Fruit fly (Drosophila melanogaster) whole organism, embryonic: ENCODE data around the gene Sfp38D.

ENCODE experiments used
- Atf-2 ChIP-seq: fragments of 200-800 bp; sonication (Bioruptor generic); optimal IDR thresholded peaks from 2 replicates; lab custom pipeline; 2016; ENCODE audit warnings: missing biosample characterization, missing genetic modification characterization
- Awh ChIP-seq: fragments of 200-800 bp; sonication (Bioruptor generic); IDR thresholded peaks from 2 replicates; pipeline ENCODE4, ENCODE4 v1.3.6; 2022; ENCODE audit warnings: missing biosample characterization, missing genetic modification characterization
- B-H1 ChIP-seq: fragments of 200-800 bp; sonication (Bioruptor generic); IDR thresholded peaks from 3 replicates; pipeline ENCODE4 v1.3.6; 2022; ENCODE audit warnings: missing biosample characterization, missing genetic modification characterization
- B-H2 ChIP-seq: fragments of 200-800 bp; sonication (Bioruptor generic); optimal IDR thresholded peaks from 2 replicates; lab custom pipeline; 2018; ENCODE audit warnings: missing biosample characterization, mild to moderate bottlenecking, missing genetic modification characterization
- CG10366 ChIP-seq: fragments of 200-800 bp; sonication (Bioruptor generic); IDR thresholded peaks from 2 replicates; pipeline ENCODE4 v1.3.6; 2022; ENCODE audit warnings: missing biosample characterization, missing genetic modification characterization
- CG10959 ChIP-seq: fragments of 200-800 bp; sonication (Bioruptor generic); IDR thresholded peaks from 2 replicates; pipeline ENCODE4 v1.3.6; 2022; ENCODE audit warnings: missing biosample characterization, missing genetic modification characterization
- CG1233 ChIP-seq: fragments of 200-800 bp; sonication (Bioruptor generic); optimal IDR thresholded peaks from 4 replicates; lab custom pipeline; 2018; ENCODE audit warnings: missing biosample characterization, mild to moderate bottlenecking, missing genetic modification characterization
- CG14441 ChIP-seq: fragments of 200-800 bp; sonication (Bioruptor generic); IDR thresholded peaks from 2 replicates; pipeline ENCODE4 v1.3.6; 2022; ENCODE audit warnings: missing biosample characterization, missing genetic modification characterization
- CG14710 ChIP-seq: fragments of 200-800 bp; sonication (Bioruptor generic); optimal IDR thresholded peaks from 3 replicates; lab custom pipeline; 2019; ENCODE audit warnings: missing biosample characterization, mild to moderate bottlenecking, missing genetic modification characterization, moderate library complexity
- CG17359 ChIP-seq: fragments of 200-800 bp; sonication (Bioruptor generic); optimal IDR thresholded peaks from 3 replicates; lab custom pipeline; 2018; ENCODE audit warnings: missing biosample characterization, mild to moderate bottlenecking, missing genetic modification characterization, moderate library complexity
- CG17912 ChIP-seq: fragments of 200-800 bp; sonication (Bioruptor generic); optimal IDR thresholded peaks from 2 replicates; lab custom pipeline; 2018; ENCODE audit warnings: missing biosample characterization, mild to moderate bottlenecking, missing genetic modification characterization
- CG2199 ChIP-seq: fragments of 200-800 bp; sonication (Bioruptor generic); IDR thresholded peaks from 3 replicates; pipeline ENCODE4 v1.3.6; 2022; ENCODE audit warnings: missing biosample characterization, missing genetic modification characterization
- CG30020 ChIP-seq: fragments of 200-800 bp; optimal IDR thresholded peaks from 2 replicates; lab custom pipeline; 2019; ENCODE audit warnings: missing biosample characterization, mild to moderate bottlenecking, missing genetic modification characterization, moderate library complexity
- CG31224 ChIP-seq: fragments of 200-800 bp; sonication (Bioruptor generic); IDR thresholded peaks from 2 replicates; pipeline ENCODE4 v1.3.6; 2022; ENCODE audit warnings: missing biosample characterization, missing genetic modification characterization
- CG31388 ChIP-seq: fragments of 200-800 bp; sonication (Bioruptor generic); optimal IDR thresholded peaks from 2 replicates; lab custom pipeline; 2016; ENCODE audit warnings: missing biosample characterization, missing genetic modification characterization
- CG42726 ChIP-seq: fragments of 200-800 bp; sonication (Bioruptor generic); IDR thresholded peaks from 2 replicates; pipeline ENCODE4 v1.3.6; 2022; ENCODE audit warnings: missing biosample characterization, missing genetic modification characterization; ENCODE audit not compliant: partially characterized antibody
- CG4282 ChIP-seq: fragments of 200-800 bp; sonication (Bioruptor generic); optimal IDR thresholded peaks from 2 replicates; lab custom pipeline; 2016; ENCODE audit warnings: missing biosample characterization, missing genetic modification characterization
- CG5245 ChIP-seq: fragments of 200-800 bp; sonication (Bioruptor generic); optimal IDR thresholded peaks from 3 replicates; lab custom pipeline; 2016; ENCODE audit warnings: missing biosample characterization, missing genetic modification characterization
- CG7786 ChIP-seq: fragments of 200-800 bp; sonication (Bioruptor generic); optimal IDR thresholded peaks from 2 replicates; lab custom pipeline; 2016; ENCODE audit warnings: missing biosample characterization, missing genetic modification characterization
- CG8924 ChIP-seq: fragments of 200-800 bp; optimal IDR thresholded peaks from 3 replicates; lab custom pipeline; 2019; ENCODE audit warnings: missing biosample characterization, mild to moderate bottlenecking, missing genetic modification characterization, moderate library complexity
- Camta ChIP-seq: fragments of 200-800 bp; sonication (Bioruptor generic); optimal IDR thresholded peaks from 2 replicates; lab custom pipeline; 2016; ENCODE audit warnings: missing biosample characterization, missing genetic modification characterization
- Doc2 ChIP-seq: fragments of 200-800 bp; sonication (Bioruptor generic); IDR thresholded peaks from 2 replicates; pipeline ENCODE4 v1.3.6; 2022; ENCODE audit warnings: missing biosample characterization, missing genetic modification characterization
- Ets65A ChIP-seq: fragments of 200-800 bp; sonication (Bioruptor generic); peaks from one replicate; lab custom pipeline; 2016; ENCODE audit warnings: missing biosample characterization, missing genetic modification characterization
- Ets97D ChIP-seq: fragments of 200-800 bp; sonication (Bioruptor generic); optimal IDR thresholded peaks from 3 replicates; lab custom pipeline; 2016; ENCODE audit warnings: missing biosample characterization, missing genetic modification characterization
- Gsc ChIP-seq: fragments of 200-800 bp; sonication (Bioruptor generic); IDR thresholded peaks from 2 replicates; pipeline ENCODE4 v1.3.6; 2022; ENCODE audit warnings: missing biosample characterization, missing genetic modification characterization
- MBD-R2 ChIP-seq: fragments of 200-800 bp; sonication (Bioruptor generic); IDR thresholded peaks from 2 replicates; pipeline ENCODE4 v1.3.6; 2022; ENCODE audit warnings: missing biosample characterization, missing genetic modification characterization
- Mrtf ChIP-seq: fragments of 200-800 bp; sonication (Bioruptor generic); IDR thresholded peaks from 3 replicates; pipeline ENCODE4 v1.3.6; 2022; ENCODE audit warnings: missing biosample characterization, missing genetic modification characterization
- NK7.1 ChIP-seq: fragments of 200-800 bp; sonication (Bioruptor generic); optimal IDR thresholded peaks from 3 replicates; lab custom pipeline; 2016; ENCODE audit warnings: missing biosample characterization, missing genetic modification characterization
- Usf ChIP-seq: fragments of 200-800 bp; sonication (Bioruptor generic); optimal IDR thresholded peaks from 2 replicates; lab custom pipeline; 2017; ENCODE audit warnings: missing genotype, missing biosample characterization, missing genetic modification characterization
- Xbp1 ChIP-seq: fragments of 200-800 bp; sonication (Bioruptor generic); optimal IDR thresholded peaks from 3 replicates; lab custom pipeline; 2016; ENCODE audit warnings: missing biosample characterization, mild to moderate bottlenecking, missing genetic modification characterization
- abd-A ChIP-seq: fragments of 200-800 bp; sonication (Bioruptor generic); optimal IDR thresholded peaks from 3 replicates; lab custom pipeline; 2019; ENCODE audit warnings: missing biosample characterization, mild to moderate bottlenecking, missing genetic modification characterization, moderate library complexity
- ash1 ChIP-seq: fragments of 200-800 bp; sonication (Bioruptor generic); optimal IDR thresholded peaks from 2 replicates; lab custom pipeline; 2018; ENCODE audit warnings: missing biosample characterization, mild to moderate bottlenecking, missing genetic modification characterization
- br ChIP-seq: fragments of >200 bp; optimal IDR thresholded peaks from 2 replicates; lab custom pipeline; 2017
- cg ChIP-seq: fragments of 200-800 bp; sonication (Bioruptor generic); optimal IDR thresholded peaks from 3 replicates; lab custom pipeline; 2019; ENCODE audit warnings: missing biosample characterization, mild to moderate bottlenecking, missing genetic modification characterization, moderate library complexity
- chm ChIP-seq: fragments of 200-800 bp; sonication (Bioruptor generic); IDR thresholded peaks from 2 replicates; pipeline ENCODE4 v1.3.6; 2022; ENCODE audit warnings: missing biosample characterization, missing genetic modification characterization
- dmrt11E ChIP-seq: fragments of 200-800 bp; sonication (Bioruptor generic); optimal IDR thresholded peaks from 3 replicates; lab custom pipeline; 2018; ENCODE audit warnings: missing biosample characterization, mild to moderate bottlenecking, missing genetic modification characterization, moderate library complexity
- dysf ChIP-seq: fragments of 200-800 bp; sonication (Bioruptor generic); IDR thresholded peaks from 3 replicates; pipeline ENCODE4 v1.3.6; 2022; ENCODE audit warnings: missing biosample characterization, missing genetic modification characterization
- gcm2 ChIP-seq: fragments of 200-800 bp; sonication (Bioruptor generic); optimal IDR thresholded peaks from 2 replicates; lab custom pipeline; 2016; ENCODE audit warnings: missing biosample characterization, missing genetic modification characterization
- grau ChIP-seq: fragments of 200-800 bp; optimal IDR thresholded peaks from 3 replicates; lab custom pipeline; 2019; ENCODE audit warnings: missing biosample characterization, mild to moderate bottlenecking, missing genetic modification characterization, moderate library complexity
- gt ChIP-seq: fragments of 200-800 bp; sonication (Bioruptor generic); IDR thresholded peaks from 2 replicates; pipeline ENCODE4 v1.3.6; 2022; ENCODE audit warnings: missing biosample characterization, missing genetic modification characterization
- jing ChIP-seq: fragments of 200-800 bp; sonication (Bioruptor generic); optimal IDR thresholded peaks from 2 replicates; lab custom pipeline; 2018; ENCODE audit warnings: missing biosample characterization, mild to moderate bottlenecking, missing genetic modification characterization
- nerfin-1 ChIP-seq: fragments of 200-800 bp; sonication (Bioruptor generic); optimal IDR thresholded peaks from 3 replicates; lab custom pipeline; 2019; ENCODE audit warnings: missing biosample characterization, mild to moderate bottlenecking, missing genetic modification characterization, moderate library complexity
- onecut ChIP-seq: fragments of 200-800 bp; sonication (Bioruptor generic); IDR thresholded peaks from 2 replicates; pipeline ENCODE4 v1.3.6; 2022; ENCODE audit warnings: missing biosample characterization, missing genetic modification characterization
- p53 ChIP-seq: fragments of 200-800 bp; sonication (Bioruptor generic); optimal IDR thresholded peaks from 2 replicates; lab custom pipeline; 2016; ENCODE audit warnings: missing biosample characterization, missing genetic modification characterization
- pb ChIP-seq: fragments of 200-800 bp; sonication (Bioruptor generic); optimal IDR thresholded peaks from 3 replicates; lab custom pipeline; 2016; ENCODE audit warnings: missing biosample characterization, missing genetic modification characterization
- peb ChIP-seq: fragments of 200-800 bp; sonication (Bioruptor generic); IDR thresholded peaks from 2 replicates; pipeline ENCODE4 v1.3.6; 2022; ENCODE audit warnings: missing biosample characterization, missing genetic modification characterization
- seq ChIP-seq: fragments of 200-800 bp; sonication (Bioruptor generic); IDR thresholded peaks from 2 replicates; pipeline ENCODE4 v1.3.6; 2022; ENCODE audit warnings: missing biosample characterization, missing genetic modification characterization
- shn ChIP-seq: fragments of 200-800 bp; sonication (Bioruptor generic); optimal IDR thresholded peaks from 3 replicates; lab custom pipeline; 2016; ENCODE audit warnings: missing biosample characterization, missing genetic modification characterization
- slbo ChIP-seq: fragments of 200-800 bp; sonication (Bioruptor generic); IDR thresholded peaks from 2 replicates; pipeline ENCODE4 v1.3.6; 2022; ENCODE audit warnings: missing biosample characterization, missing genetic modification characterization
- stc ChIP-seq: fragments of 200-800 bp; sonication (Bioruptor generic); IDR thresholded peaks from 2 replicates; pipeline ENCODE4 v1.3.6; 2022; ENCODE audit warnings: missing biosample characterization, missing genetic modification characterization
- unpg ChIP-seq: fragments of 200-800 bp; sonication (Bioruptor generic); optimal IDR thresholded peaks from 3 replicates; lab custom pipeline; 2018; ENCODE audit warnings: missing biosample characterization, mild to moderate bottlenecking, missing genetic modification characterization, moderate library complexity
- usp ChIP-seq: fragments of >200 bp; optimal IDR thresholded peaks from 2 replicates; lab custom pipeline; 2017; ENCODE audit warnings: missing biosample characterization, missing genetic modification characterization
- zen2 ChIP-seq: fragments of 200-800 bp; sonication (Bioruptor generic); IDR thresholded peaks from 3 replicates; pipeline ENCODE4 v1.3.6; 2022; ENCODE audit warnings: missing biosample characterization, missing genetic modification characterization; ENCODE audit not compliant: partially characterized antibody

The Sfp38D gene

dm6 chr2L:20645394-20645869 is 4.7 kb downstream of the Sfp38D start, which contains the start of the genes phr6-4 and CG2608 (continued):
- peak; percentile 51 for TF ChIP-seq pb (GFP tag; lab: Kevin White, UChicago)
- TF ChIP-seq CG5245 (GFP tag; lab: Kevin White, UChicago) = peak; percentile 88
- peak; percentile 67; the same call in 1 of the 2 replicates for TF ChIP-seq peb (GFP tag; lab: Robert Waterston, UW)
- TF ChIP-seq CG31224 (GFP tag; lab: Robert Waterston, UW) = peak; percentile 70
- TF ChIP-seq Ets97D (GFP tag; lab: Kevin White, UChicago) = peak; percentile 76
- peak; percentile 78 for TF ChIP-seq CG14441 (GFP tag; lab: Robert Waterston, UW)
- TF ChIP-seq dmrt11E = peak; percentile 94
- peak; percentile 64 for TF ChIP-seq MBD-R2 (GFP tag; lab: Robert Waterston, UW)
- TF ChIP-seq cg (GFP tag; lab: Kevin White, UChicago) = no peak
- TF ChIP-seq CG17912 (GFP tag; lab: Kevin White, UChicago) = no peak
- peak; percentile 58 for TF ChIP-seq CG4282
- peak; percentile 75 for TF ChIP-seq jing (GFP tag; lab: Kevin White, UChicago)
- TF ChIP-seq Awh (GFP tag; lab: Robert Waterston, UW) = peak; percentile 72
- TF ChIP-seq CG30020 (tag; lab: Kevin White, UChicago) = peak; percentile 77
- peak; percentile 69 for TF ChIP-seq stc (GFP tag; lab: Robert Waterston, UW)
- peak; percentile 80 for TF ChIP-seq NK7.1
- TF ChIP-seq zen2 (GFP tag; lab: Robert Waterston, UW) = no peak
- no peak for TF ChIP-seq CG42726 (GFP tag; lab: Robert Waterston, UW)
- TF ChIP-seq CG7786 (GFP tag; lab: Kevin White, UChicago) = peak; percentile 85
- peak; percentile 94 for TF ChIP-seq CG8924 (tag; lab: Kevin White, UChicago)
- TF ChIP-seq gt = peak; percentile 64
- peak; percentile 82 for TF ChIP-seq chm (GFP tag; lab: Robert Waterston, UW)
- TF ChIP-seq Usf (GFP tag; lab: Kevin White, UChicago) = peak; percentile 84
- peak; percentile 94 for TF ChIP-seq CG14710 (tag; lab: Kevin White, UChicago)
- peak; percentile 86 for TF ChIP-seq dysf (GFP tag; lab: Robert Waterston, UW)
- no peak for TF ChIP-seq usp (GFP tag; lab: Kevin White, UChicago)
- TF ChIP-seq B-H2 = peak; percentile 82
- peak; percentile 91 for TF ChIP-seq CG17359
- TF ChIP-seq CG10366 (GFP tag; lab: Robert Waterston, UW) = peak; percentile 82
- no peak for TF ChIP-seq br (lab: Kevin White, UChicago)
- peak; percentile 90 for TF ChIP-seq nerfin-1 (tag; lab: Kevin White, UChicago)
- peak; percentile 81 for TF ChIP-seq onecut (GFP tag; lab: Robert Waterston, UW)
- TF ChIP-seq Xbp1 = peak; percentile 96
- peak; percentile 86 for TF ChIP-seq Camta (GFP tag; lab: Kevin White, UChicago)
- peak; percentile 63 for TF ChIP-seq CG10959 (GFP tag; lab: Robert Waterston, UW)
- TF ChIP-seq gcm2 (GFP tag; lab: Kevin White, UChicago) = peak; percentile 59
- peak; percentile 74; the same call in 2 of the 3 replicates for TF ChIP-seq CG2199
- no peak for TF ChIP-seq Gsc (GFP tag; lab: Robert Waterston, UW)
- TF ChIP-seq Doc2 = peak; percentile 64; the same call in 1 of the 2 replicates
- peak; percentile 74 for TF ChIP-seq Mrtf (GFP tag; lab: Robert Waterston, UW)
- peak; percentile 92 for TF ChIP-seq Atf-2 (GFP tag; lab: Kevin White, UChicago)
- peak; percentile 94 for TF ChIP-seq unpg (GFP tag; lab: Kevin White, UChicago)
- TF ChIP-seq B-H1 (GFP tag; lab: Robert Waterston, UW) = peak; percentile 81
- peak; percentile 82 for TF ChIP-seq shn
- no peak for TF ChIP-seq ash1
- TF ChIP-seq Ets65A (GFP tag; lab: Kevin White, UChicago) = peak; percentile 98
- peak; percentile 92 for TF ChIP-seq slbo
- peak; percentile 95 for TF ChIP-seq grau (tag; lab: Kevin White, UChicago)
- peak; percentile 86 for TF ChIP-seq seq
- peak; percentile 92 for TF ChIP-seq CG1233 (GFP tag; lab: Kevin White, UChicago)
- peak; percentile 69 for TF ChIP-seq CG31388 (GFP tag; lab: Kevin White, UChicago)
- peak; percentile 62 for TF ChIP-seq p53
- no peak for TF ChIP-seq abd-A (tag; lab: Kevin White, UChicago)
